Worm (Caenorhabditis elegans): ENCODE data around the gene K08E4.3.

Gene K08E4.3

DNA sequence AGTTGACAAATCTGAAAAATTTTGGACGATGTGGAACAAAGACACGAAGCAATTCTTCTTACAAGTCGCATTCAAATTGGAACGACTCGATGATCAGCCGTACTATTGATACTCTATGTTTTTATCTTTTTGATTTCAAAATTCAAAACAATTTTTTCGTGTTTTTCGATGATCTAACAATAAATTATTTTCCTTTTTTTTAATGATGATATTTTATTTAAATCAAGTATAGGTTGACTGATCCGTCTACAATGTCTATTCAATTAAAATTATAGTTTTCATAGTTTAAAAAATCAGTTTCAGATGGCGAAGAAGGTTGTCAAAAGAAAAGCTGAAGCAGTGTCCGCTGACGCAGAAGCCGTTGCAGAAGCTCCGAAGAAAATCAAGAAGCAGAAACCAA is 27.6 kb downstream of the K08E4.3 start, which contains the start of gene rbm-34:
rbm-34 (plus strand) TSS at position 301 of the 400 bp plus-strand sequence.
- TF ChIP-seq alr-1 (tag; optimal IDR thresholded peaks at IDR 0.05) (no peak), elt-3 (tag; optimal IDR thresholded peaks at IDR 0.05) (no peak), unc-62 (GFP tag; optimal IDR thresholded peaks at IDR 0.05) (no peak), unc-39 (tag; optimal IDR thresholded peaks at IDR 0.05) (no peak), nhr-23 (tag; optimal IDR thresholded peaks at IDR 0.05) (no peak), lin-39 (tag; optimal IDR thresholded peaks at IDR 0.05) (no peak), snpc-4 (tag; optimal IDR thresholded peaks at IDR 0.05) (no peak), unc-55 (GFP tag; optimal IDR thresholded peaks at IDR 0.05) (no peak), zag-1 (tag; optimal IDR thresholded peaks at IDR 0.05) (no peak), fos-1 (tag; optimal IDR thresholded peaks at IDR 0.05) (no peak), nhr-25 (tag; optimal IDR thresholded peaks at IDR 0.05) (no peak), aly-2 (tag; optimal IDR thresholded peaks at IDR 0.05) (no peak), skn-1 (tag; optimal IDR thresholded peaks at IDR 0.05) (no peak), nhr-129 (tag; optimal IDR thresholded peaks at IDR 0.05) (no peak), lin-13 (GFP tag; optimal IDR thresholded peaks at IDR 0.05) (no peak), blmp-1 (tag; optimal IDR thresholded peaks at IDR 0.05; ENCODE audit: insufficient read depth) (no peak), nhr-6 (tag; optimal IDR thresholded peaks at IDR 0.05) (no peak), nhr-77 (tag; optimal IDR thresholded peaks at IDR 0.05) (no peak), mbf-1 (tag; optimal IDR thresholded peaks at IDR 0.05) (no peak)

ce11 chrIV:12086498-12086897 is 29.0 kb downstream of the K08E4.3 start:
- TF ChIP-seq fos-1 (tag; optimal IDR thresholded peaks at IDR 0.05) (peak; percentile 51), zag-1 (tag; optimal IDR thresholded peaks at IDR 0.05) (peak; percentile 36), ceh-16 (tag; optimal IDR thresholded peaks at IDR 0.05) (peak; percentile 79), lin-13 (GFP tag; optimal IDR thresholded peaks at IDR 0.05) (peak; percentile 62), nhr-6 (tag; optimal IDR thresholded peaks at IDR 0.05) (no peak), Y55F3AM.14 (GFP tag; optimal IDR thresholded peaks at IDR 0.05) (peak; percentile 75), lsy-2 (tag; optimal IDR thresholded peaks at IDR 0.05) (peak; percentile 26 to 59), nhr-11 (tag; optimal IDR thresholded peaks at IDR 0.05) (no peak), R02D3.7 (tag; optimal IDR thresholded peaks at IDR 0.05) (no peak), ztf-4 (tag; optimal IDR thresholded peaks at IDR 0.05) (no peak), ZK546.5 (tag; optimal IDR thresholded peaks at IDR 0.05) (no peak), skn-1 (tag; optimal IDR thresholded peaks at IDR 0.05) (no peak), nhr-23 (tag; optimal IDR thresholded peaks at IDR 0.05) (no peak), unc-62 (GFP tag; optimal IDR thresholded peaks at IDR 0.05) (no peak), blmp-1 (tag; optimal IDR thresholded peaks at IDR 0.05; ENCODE audit: insufficient read depth) (peak; percentile 55), nhr-77 (tag; optimal IDR thresholded peaks at IDR 0.05) (peak; percentile 30), nhr-129 (tag; optimal IDR thresholded peaks at IDR 0.05) (peak; percentile 95), egl-27 (tag; optimal IDR thresholded peaks at IDR 0.05) (peak; percentile 49), lin-39 (tag; optimal IDR thresholded peaks at IDR 0.05) (no peak), ztf-1 (GFP tag; conservative IDR thresholded peaks at IDR 0.05) (no peak), lin-11 (tag; optimal IDR thresholded peaks at IDR 0.05) (peak; percentile 10), mab-5 (tag; optimal IDR thresholded peaks at IDR 0.05) (no peak), snpc-4 (tag; optimal IDR thresholded peaks at IDR 0.05) (no peak), C34F6.9 (tag; optimal IDR thresholded peaks at IDR 0.05) (peak; percentile 64), ceh-82 (tag; optimal IDR thresholded peaks at IDR 0.05) (peak; percentile 37), elt-1 (tag; optimal IDR thresholded peaks at IDR 0.05) (no peak), nhr-237 (tag; optimal IDR thresholded peaks at IDR 0.05) (no peak), peb-1 (tag; optimal IDR thresholded peaks at IDR 0.05) (no peak), sem-4 (tag; optimal IDR thresholded peaks at IDR 0.05) (peak; percentile 53), nhr-10 (tag; optimal IDR thresholded peaks at IDR 0.05) (no peak), mdl-1 (tag; optimal IDR thresholded peaks at IDR 0.05) (peak in 1 of 2 experiments; percentile 57), aly-2 (tag; optimal IDR thresholded peaks at IDR 0.05) (no peak), sma-9 (GFP tag; optimal IDR thresholded peaks at IDR 0.05) (peak; percentile 67), sma-9 (tag; optimal IDR thresholded peaks at IDR 0.05) (no peak), sma-3 (GFP tag; optimal IDR thresholded peaks at IDR 0.05) (peak; percentile 76), unc-55 (GFP tag; optimal IDR thresholded peaks at IDR 0.05) (no peak), dmd-4 (tag; optimal IDR thresholded peaks at IDR 0.05) (no peak), ama-1 (optimal IDR thresholded peaks at IDR 0.05) (no peak), nhr-12 (tag; optimal IDR thresholded peaks at IDR 0.05) (no peak), mbf-1 (tag; optimal IDR thresholded peaks at IDR 0.05) (no peak), unc-39 (tag; optimal IDR thresholded peaks at IDR 0.05) (no peak), F13H6.1 (tag; optimal IDR thresholded peaks at IDR 0.05) (peak; percentile 76), nhr-21 (tag; optimal IDR thresholded peaks at IDR 0.05) (peak; percentile 52), alr-1 (tag; optimal IDR thresholded peaks at IDR 0.05) (no peak), nhr-25 (tag; optimal IDR thresholded peaks at IDR 0.05) (peak; percentile 50), ztf-11 (tag; optimal IDR thresholded peaks at IDR 0.05) (no peak), crh-2 (tag; optimal IDR thresholded peaks at IDR 0.05) (peak; percentile 77), elt-3 (tag; optimal IDR thresholded peaks at IDR 0.05) (no peak), gmeb-1 (tag; optimal IDR thresholded peaks at IDR 0.05) (peak; percentile 70)

All from whole organism, L2 larva.